Fruit fly (Drosophila melanogaster) whole organism: Measurements from ENCODE around the gene Ak1.

Experiments used
- CG8478 ChIP-seq: fragments of >200 bp; optimal IDR thresholded peaks from 2 replicates; lab custom pipeline; 2018; ENCODE audit warnings: inconsistent platforms
- psq ChIP-seq: fragments of >200 bp; optimal IDR thresholded peaks from 2 replicates; lab custom pipeline; 2017

dm6 chr3L:12162156-12162682 lies 41.7 kb downstream of the Ak1 start:
- TF ChIP-seq psq (lab: Kevin White, UChicago) (no peak), CG8478 (no peak)
